Fruit fly (Drosophila melanogaster) whole organism, larva: ENCODE results near the gene CG12951.

Experiments used
- noc ChIP-seq: fragments of 200-800 bp; sonication (Bioruptor generic); optimal IDR thresholded peaks from 3 replicates; lab custom pipeline; 2019; ENCODE audit warnings: missing biosample characterization, mild to moderate bottlenecking, missing genetic modification characterization, moderate library complexity

The CG12951 gene

dm6 chr3R:9338771-9339170 lies 8.6 kb upstream of the CG12951 start:
- TF ChIP-seq noc: no peak

- TF ChIP-seq noc: no peak
These were observed 7.5 kb upstream of the CG12951 start for dm6 chr3R:9337402-9338254.

dm6 chr3R:9334592-9335518 lies 4.7 kb upstream of the CG12951 start, which contains the start of the genes Aduk and pasi2:
Gene Aduk, minus strand, starts transcription at chr3R:9334714.
Gene pasi2, plus strand, starts transcription at chr3R:9335170.
- no peak for TF ChIP-seq noc

dm6 chr3R:9331861-9332260 lies 1.7 kb upstream of the CG12951 start, which contains the start of gene CG16749:
Gene CG16749, minus strand, starts transcription at chr3R:9331885.
- TF ChIP-seq noc: peak; percentile 27

dm6 chr3R:9328812-9329211 lies 1.3 kb downstream of the CG12951 start:
- TF ChIP-seq noc: no peak

dm6 chr3R:9328411-9328810 lies 1.7 kb downstream of the CG12951 start, which contains the start of gene CG8861:
Gene CG8861, minus strand, starts transcription at chr3R:9328511.
- TF ChIP-seq noc: no peak

- no peak for TF ChIP-seq noc
These were observed 8.7 kb downstream of the CG12951 start, which contains the start of gene HP1e for dm6 chr3R:9321470-9321869. Gene HP1e, plus strand, starts transcription at chr3R:9321770.

- no peak for TF ChIP-seq noc
These were observed 33.0 kb downstream of the CG12951 start for dm6 chr3R:9297163-9297562.

- no peak for TF ChIP-seq noc
These were observed 42.4 kb downstream of the CG12951 start for dm6 chr3R:9287710-9288109.
